Worm (Caenorhabditis elegans) whole organism, mixed stage, embryonic: ENCODE results near the gene F11F1.1.

Experiments
- elt-1 ChIP-seq: sonication (generic microtip); optimal IDR thresholded peaks from 2 replicates; lab custom pipeline; 2017; ENCODE audit warnings: missing genetic modification characterization, mild to moderate bottlenecking, missing compliant biosample characterization, antibody characterized with exemption, moderate library complexity, borderline replicate concordance; ENCODE audit not compliant: insufficient read depth
- elt-3 ChIP-seq: fragments of 150-350 bp; optimal IDR thresholded peaks from 2 replicates; lab custom pipeline; 2014; ENCODE audit warnings: missing biosample characterization, missing genetic modification characterization
- lin-13 ChIP-seq: fragments of 150-350 bp; optimal IDR thresholded peaks from 2 replicates; lab custom pipeline; 2014; ENCODE audit warnings: missing biosample characterization, missing genetic modification characterization
- nhr-12 ChIP-seq: fragments of 150-350 bp; optimal IDR thresholded peaks from 2 replicates; lab custom pipeline; 2014; ENCODE audit warnings: missing biosample characterization, missing genetic modification characterization
- snpc-4 ChIP-seq: fragments of 150-350 bp; optimal IDR thresholded peaks from 2 replicates; lab custom pipeline; 2014; ENCODE audit warnings: missing biosample characterization, missing genetic modification characterization
- ztf-11 ChIP-seq: fragments of 150-350 bp; optimal IDR thresholded peaks from 2 replicates; lab custom pipeline; 2014; ENCODE audit warnings: missing biosample characterization, missing genetic modification characterization

DNA sequence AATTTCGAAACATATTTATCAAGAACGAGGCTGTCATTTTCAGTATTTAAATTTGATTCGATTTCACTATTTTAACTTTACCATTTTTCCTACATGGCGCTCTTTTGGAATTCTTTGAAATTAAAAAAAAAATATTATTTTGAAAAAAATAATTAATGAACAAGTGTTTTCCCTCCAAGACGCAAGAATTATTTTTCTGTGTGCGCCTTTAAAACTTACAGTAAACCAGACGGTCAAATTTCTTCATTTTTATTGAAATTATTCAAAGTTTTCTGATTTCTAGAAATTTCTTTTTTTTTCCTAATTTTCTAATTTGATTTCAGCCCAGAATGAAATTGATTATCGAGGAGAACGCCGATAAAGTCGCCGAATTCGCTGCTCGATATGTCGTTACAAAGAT is 6.3 kb upstream of the F11F1.1 start, which contains the start of gene T03F6.3:
- TF ChIP-seq ztf-11 (tag; lab: Kevin White, UChicago) (no peak), elt-3 (tag; lab: Kevin White, UChicago) (no peak), nhr-12 (tag; lab: Kevin White, UChicago) (no peak), snpc-4 (tag; lab: Kevin White, UChicago) (no peak), elt-1 (tag; lab: Kevin White, UChicago) (no peak), lin-13 (tag; lab: Kevin White, UChicago) (no peak)
